Fruit fly (Drosophila melanogaster) whole organism, embryonic: ENCODE results near the gene CG10801.
A peak's percentile ranks its signal among the peaks of the same experiment; 100 is the strongest.

Experiments used
- CG10462 ChIP-seq: fragments of 200-800 bp; sonication (Bioruptor generic); optimal IDR thresholded peaks from 2 replicates; lab custom pipeline; 2016; ENCODE audit warnings: missing biosample characterization, missing genetic modification characterization
- CG10654 ChIP-seq: fragments of 200-800 bp; sonication (Bioruptor generic); optimal IDR thresholded peaks from 2 replicates; lab custom pipeline; 2016; ENCODE audit warnings: missing biosample characterization, missing genetic modification characterization
- CG11247 ChIP-seq: fragments of 200-800 bp; sonication (Bioruptor generic); IDR thresholded peaks from 2 replicates; pipeline ENCODE4 v1.3.6; 2022; ENCODE audit warnings: missing biosample characterization, missing genetic modification characterization
- CG11504 ChIP-seq: fragments of 200-800 bp; sonication (Bioruptor generic); optimal IDR thresholded peaks from 3 replicates; lab custom pipeline; 2019; ENCODE audit warnings: missing biosample characterization, mild to moderate bottlenecking, missing genetic modification characterization, moderate library complexity
- CG11560 ChIP-seq: fragments of 200-800 bp; sonication (Bioruptor generic); IDR thresholded peaks from 3 replicates; pipeline ENCODE4 v1.3.6; 2022; ENCODE audit warnings: missing biosample characterization, missing genetic modification characterization
- CG12942 ChIP-seq: fragments of 200-800 bp; sonication (Bioruptor generic); optimal IDR thresholded peaks from 3 replicates; lab custom pipeline; 2016; ENCODE audit warnings: missing biosample characterization, missing genetic modification characterization
- CG15696 ChIP-seq: fragments of 200-800 bp; sonication (Bioruptor generic); optimal IDR thresholded peaks from 2 replicates; lab custom pipeline; 2019; ENCODE audit warnings: missing biosample characterization, mild to moderate bottlenecking, missing genetic modification characterization, moderate library complexity
- CG1603 ChIP-seq: fragments of 200-800 bp; sonication (Bioruptor generic); optimal IDR thresholded peaks from 2 replicates; lab custom pipeline; 2019; ENCODE audit warnings: missing biosample characterization, mild to moderate bottlenecking, missing genetic modification characterization, moderate library complexity
- CG18599 ChIP-seq: fragments of 200-800 bp; sonication (Bioruptor generic); optimal IDR thresholded peaks from 3 replicates; lab custom pipeline; 2017; ENCODE audit warnings: missing biosample characterization, missing genetic modification characterization, mild to moderate bottlenecking, moderate library complexity, missing genetic modification reagents
- CG2116 ChIP-seq: fragments of 200-800 bp; sonication (Bioruptor generic); optimal IDR thresholded peaks from 3 replicates; lab custom pipeline; 2018; ENCODE audit warnings: missing biosample characterization, mild to moderate bottlenecking, missing genetic modification characterization
- CG30403 ChIP-seq: fragments of 200-800 bp; sonication (Bioruptor generic); optimal IDR thresholded peaks from 3 replicates; lab custom pipeline; 2016; ENCODE audit warnings: missing biosample characterization, missing genetic modification characterization
- CG4424 ChIP-seq: fragments of 200-800 bp; sonication (Bioruptor generic); optimal IDR thresholded peaks from 3 replicates; lab custom pipeline; 2016; ENCODE audit warnings: missing biosample characterization, missing genetic modification characterization
- CG4617 ChIP-seq: fragments of 200-800 bp; sonication (Bioruptor generic); optimal IDR thresholded peaks from 3 replicates; lab custom pipeline; 2016; ENCODE audit warnings: missing biosample characterization, missing genetic modification characterization, borderline replicate concordance
- CG6175 ChIP-seq: fragments of 200-800 bp; sonication (Bioruptor generic); IDR thresholded peaks from 3 replicates; pipeline ENCODE4 v1.3.6; 2022; ENCODE audit warnings: missing biosample characterization, missing genetic modification characterization
- CG6254 ChIP-seq: fragments of 200-800 bp; sonication (Bioruptor generic); optimal IDR thresholded peaks from 3 replicates; lab custom pipeline; 2017; ENCODE audit warnings: mild to moderate bottlenecking, missing biosample characterization, missing genetic modification reagents, missing genetic modification characterization
- CG7839 ChIP-seq: fragments of 200-800 bp; sonication (Bioruptor generic); optimal IDR thresholded peaks from 3 replicates; lab custom pipeline; 2018; ENCODE audit warnings: missing biosample characterization, mild to moderate bottlenecking, missing genetic modification characterization, moderate library complexity
- CG8290 ChIP-seq, 3 experiments: fragments of 200-800 bp; sonication (Bioruptor generic); optimal IDR thresholded peaks; 2 replicates each; lab custom pipeline; 2016 to 2019; ENCODE audit warnings: missing biosample characterization in 3 of 3, missing genetic modification characterization in 3 of 3, mild to moderate bottlenecking in 2 of 3, moderate library complexity in 1 of 3
- CG9797 ChIP-seq: fragments of 200-800 bp; sonication (Bioruptor generic); optimal IDR thresholded peaks from 3 replicates; lab custom pipeline; 2018; ENCODE audit warnings: missing biosample characterization, mild to moderate bottlenecking, missing genetic modification characterization
- ERR ChIP-seq: fragments of 200-800 bp; sonication (Bioruptor generic); optimal IDR thresholded peaks from 2 replicates; lab custom pipeline; 2016; ENCODE audit warnings: missing biosample characterization, missing genetic modification characterization
- H2.0 ChIP-seq: fragments of 200-800 bp; sonication (Bioruptor generic); IDR thresholded peaks from 2 replicates; pipeline ENCODE4 v1.3.6; 2022; ENCODE audit warnings: missing biosample characterization, missing genetic modification characterization
- Hand ChIP-seq: fragments of 200-800 bp; sonication (Bioruptor generic); optimal IDR thresholded peaks from 2 replicates; lab custom pipeline; 2017; ENCODE audit warnings: mild to moderate bottlenecking, missing biosample characterization, missing genetic modification reagents, missing genetic modification characterization
- Hmr ChIP-seq: fragments of 200-800 bp; sonication (Bioruptor generic); optimal IDR thresholded peaks from 3 replicates; lab custom pipeline; 2017; ENCODE audit warnings: mild to moderate bottlenecking, missing biosample characterization, missing genetic modification reagents, missing genetic modification characterization
- Hr78 ChIP-seq, 2 experiments: fragments of 200-800 bp in 1 of 2; fragments of >200 bp in 1 of 2; sonication (Bioruptor generic) in 1 of 2; optimal IDR thresholded peaks; 2 replicates each; lab custom pipeline; 2017 to 2019; ENCODE audit warnings: missing biosample characterization in 2 of 2, missing genetic modification characterization in 2 of 2, mild to moderate bottlenecking in 1 of 2, moderate library complexity in 1 of 2
- Jarid2 ChIP-seq: fragments of 200-800 bp; sonication (Bioruptor generic); optimal IDR thresholded peaks from 3 replicates; lab custom pipeline; 2017; ENCODE audit warnings: mild to moderate bottlenecking, missing biosample characterization, missing genetic modification reagents, missing genetic modification characterization
- Max ChIP-seq: fragments of 200-800 bp; sonication (Bioruptor generic); optimal IDR thresholded peaks from 2 replicates; lab custom pipeline; 2016; ENCODE audit warnings: missing biosample characterization, mild to moderate bottlenecking, missing genetic modification characterization
- Optix ChIP-seq: fragments of 200-800 bp; sonication (Bioruptor generic); IDR thresholded peaks from 3 replicates; pipeline ENCODE4 v1.3.6; 2022; ENCODE audit warnings: missing biosample characterization, missing genetic modification characterization
- Poxn ChIP-seq: fragments of 200-800 bp; sonication (Bioruptor generic); IDR thresholded peaks from 2 replicates; pipeline ENCODE4 v1.3.6; 2022; ENCODE audit warnings: missing biosample characterization, missing genetic modification characterization
- Six4 ChIP-seq: fragments of 200-800 bp; sonication (Bioruptor generic); optimal IDR thresholded peaks from 2 replicates; lab custom pipeline; 2016; ENCODE audit warnings: missing biosample characterization, missing genetic modification characterization
- Vsx1 ChIP-seq: fragments of 200-800 bp; sonication (Bioruptor generic); optimal IDR thresholded peaks from 2 replicates; lab custom pipeline; 2017; ENCODE audit warnings: missing biosample characterization, mild to moderate bottlenecking, missing genetic modification characterization, missing genetic modification reagents
- bbx ChIP-seq: fragments of 200-800 bp; sonication (Bioruptor generic); IDR thresholded peaks from 2 replicates; pipeline ENCODE4 v1.3.6; 2022; ENCODE audit warnings: missing biosample characterization, missing genetic modification characterization; ENCODE audit not compliant: partially characterized antibody
- chinmo ChIP-seq: fragments of 200-800 bp; sonication (Bioruptor generic); IDR thresholded peaks from 4 replicates; pipeline ENCODE4 v1.3.6; 2022; ENCODE audit warnings: missing biosample characterization, missing genetic modification characterization; ENCODE audit not compliant: partially characterized antibody
- croc ChIP-seq: fragments of 200-800 bp; sonication (Bioruptor generic); conservative IDR thresholded peaks from 3 replicates; pipeline ENCODE4 v1.3.6; 2022; ENCODE audit warnings: missing biosample characterization, missing genetic modification characterization
- da ChIP-seq: fragments of 200-800 bp; sonication (Bioruptor generic); optimal IDR thresholded peaks from 2 replicates; lab custom pipeline; 2016; ENCODE audit warnings: missing biosample characterization, missing genetic modification characterization
- exex ChIP-seq: fragments of 200-800 bp; sonication (Bioruptor generic); optimal IDR thresholded peaks from 4 replicates; lab custom pipeline; 2018; ENCODE audit warnings: missing biosample characterization, mild to moderate bottlenecking, missing genetic modification characterization, moderate library complexity
- fu2 ChIP-seq: fragments of 200-800 bp; sonication (Bioruptor generic); optimal IDR thresholded peaks from 2 replicates; lab custom pipeline; 2016; ENCODE audit warnings: missing biosample characterization, missing genetic modification characterization
- gsb ChIP-seq: fragments of 200-800 bp; sonication (Bioruptor generic); IDR thresholded peaks from 2 replicates; pipeline ENCODE4 v1.3.6; 2022; ENCODE audit warnings: missing biosample characterization, missing genetic modification characterization
- hbn ChIP-seq: fragments of 200-800 bp; sonication (Bioruptor generic); IDR thresholded peaks from 2 replicates; pipeline ENCODE4 v1.3.6; 2022; ENCODE audit warnings: missing biosample characterization, missing genetic modification characterization; ENCODE audit not compliant: partially characterized antibody
- kah ChIP-seq: fragments of 200-800 bp; sonication (Bioruptor generic); optimal IDR thresholded peaks from 2 replicates; lab custom pipeline; 2018; ENCODE audit warnings: missing biosample characterization, mild to moderate bottlenecking, missing genetic modification characterization
- lilli ChIP-seq: fragments of 200-800 bp; sonication (Bioruptor generic); optimal IDR thresholded peaks from 3 replicates; lab custom pipeline; 2016; ENCODE audit warnings: missing biosample characterization, missing genetic modification characterization
- mld ChIP-seq: fragments of 200-800 bp; sonication (Bioruptor generic); IDR thresholded peaks from 3 replicates; pipeline ENCODE4 v1.3.6; 2022; ENCODE audit warnings: missing biosample characterization, missing genetic modification characterization; ENCODE audit not compliant: partially characterized antibody
- pum ChIP-seq: fragments of 200-800 bp; sonication (Bioruptor generic); optimal IDR thresholded peaks from 2 replicates; lab custom pipeline; 2016; ENCODE audit warnings: missing biosample characterization, missing genetic modification characterization
- sc ChIP-seq, 3 experiments: fragments of >200 bp in 2 of 3; fragments of 200-800 bp in 1 of 3; sonication (Bioruptor generic) in 1 of 3; optimal IDR thresholded peaks; 2 replicates in 2 of 3; 3 replicates in 1 of 3; lab custom pipeline; 2017; ENCODE audit warnings: mild to moderate bottlenecking in 1 of 3, missing biosample characterization in 1 of 3, missing genetic modification characterization in 1 of 3, missing genetic modification reagents in 1 of 3
- sd ChIP-seq: fragments of 200-800 bp; sonication (Bioruptor generic); optimal IDR thresholded peaks from 3 replicates; lab custom pipeline; 2018; ENCODE audit warnings: missing biosample characterization, mild to moderate bottlenecking, missing genetic modification characterization, moderate library complexity
- shn ChIP-seq: fragments of 200-800 bp; sonication (Bioruptor generic); optimal IDR thresholded peaks from 3 replicates; lab custom pipeline; 2016; ENCODE audit warnings: missing biosample characterization, missing genetic modification characterization
- stwl ChIP-seq: fragments of 200-800 bp; sonication (Bioruptor generic); optimal IDR thresholded peaks from 3 replicates; lab custom pipeline; 2018; ENCODE audit warnings: missing biosample characterization, mild to moderate bottlenecking, missing genetic modification characterization, moderate library complexity
- trh ChIP-seq: fragments of 200-800 bp; sonication (Bioruptor generic); optimal IDR thresholded peaks from 2 replicates; lab custom pipeline; 2016; ENCODE audit warnings: missing biosample characterization, missing genetic modification characterization
- z ChIP-seq: fragments of 200-800 bp; sonication (Bioruptor generic); IDR thresholded peaks from 3 replicates; pipeline ENCODE4 v1.3.6; 2022; ENCODE audit warnings: missing biosample characterization, missing genetic modification characterization

CG10801 gene

dm6 chrX:3414003-3414767 lies 46.2 kb upstream of the CG10801 start (continued):
- peak; percentile 4 for TF ChIP-seq shn (GFP tag; lab: Kevin White, UChicago)
- peak; percentile 64 for TF ChIP-seq CG7839 (tag; lab: Kevin White, UChicago)
- TF ChIP-seq Max (GFP tag; lab: Kevin White, UChicago), result peak; percentile 17
- TF ChIP-seq CG11560, result no peak; the same call in 2 of the 3 replicates
- TF ChIP-seq CG18599, result peak; percentile 84
- peak; percentile 29 for TF ChIP-seq exex (tag; lab: Kevin White, UChicago)
- peak; percentile 48 for TF ChIP-seq Six4 (GFP tag; lab: Kevin White, UChicago)
- no peak for TF ChIP-seq CG8290 (GFP tag; optimal IDR thresholded peaks at IDR 0.05; lab: Kevin White, UChicago)
- TF ChIP-seq CG8290 (tag; optimal IDR thresholded peaks at IDR 0.05; lab: Kevin White, UChicago), result peak in 1 of 2 experiments; percentile 0
- TF ChIP-seq trh, result no peak
- TF ChIP-seq CG6175, result no peak
- peak; percentile 40 for TF ChIP-seq CG6254
- TF ChIP-seq CG12942 (GFP tag; lab: Kevin White, UChicago), result no peak
- no peak for TF ChIP-seq mld (GFP tag; lab: Robert Waterston, UW)
- no peak for TF ChIP-seq z (GFP tag; lab: Robert Waterston, UW)
- peak; percentile 83 for TF ChIP-seq CG11504
- TF ChIP-seq CG1603 (tag; lab: Kevin White, UChicago), result no peak
- no peak for TF ChIP-seq da (GFP tag; lab: Kevin White, UChicago)
- peak; percentile 5 for TF ChIP-seq CG15696 (tag; lab: Kevin White, UChicago)
- TF ChIP-seq hbn (GFP tag; lab: Robert Waterston, UW), result no peak
- no peak for TF ChIP-seq ERR (GFP tag; lab: Kevin White, UChicago)
- 0 out of 4 replicates have a peak, but pooled peaks have one; percentile 40 for TF ChIP-seq chinmo (GFP tag; lab: Robert Waterston, UW)
- no peak for TF ChIP-seq Hr78 (GFP tag; optimal IDR thresholded peaks at IDR 0.05; lab: Kevin White, UChicago)
- TF ChIP-seq croc, result peak; percentile 25; the same call in 1 of the 3 replicates
- TF ChIP-seq CG4617 (GFP tag; lab: Kevin White, UChicago), result no peak
- TF ChIP-seq pum (GFP tag; lab: Kevin White, UChicago), result peak; percentile 34
- TF ChIP-seq CG10654 (GFP tag; lab: Kevin White, UChicago), result peak; percentile 25
- no peak for TF ChIP-seq Poxn (GFP tag; lab: Robert Waterston, UW)
- TF ChIP-seq Jarid2 (GFP tag; lab: Kevin White, UChicago), result peak; percentile 1
- peak; percentile 31; the same call in 1 of the 2 replicates for TF ChIP-seq H2.0 (GFP tag; lab: Robert Waterston, UW)
- TF ChIP-seq Optix (GFP tag; lab: Robert Waterston, UW), result no peak
- no peak for TF ChIP-seq fu2 (GFP tag; lab: Kevin White, UChicago)
- TF ChIP-seq CG4424 (GFP tag; lab: Kevin White, UChicago), result peak; percentile 44
- TF ChIP-seq bbx (GFP tag; lab: Robert Waterston, UW), result no peak
- peak; percentile 79 for TF ChIP-seq Hmr (GFP tag; lab: Kevin White, UChicago)
- peak; percentile 56 for TF ChIP-seq Hand
- TF ChIP-seq gsb (GFP tag; lab: Robert Waterston, UW), result peak; percentile 42; the same call in 1 of the 2 replicates
- TF ChIP-seq sc (optimal IDR thresholded peaks at IDR 0.05; lab: Kevin White, UChicago), result no peak
- TF ChIP-seq sc (GFP tag; optimal IDR thresholded peaks at IDR 0.05; lab: Kevin White, UChicago), result peak; percentile 39
- peak; percentile 33 for TF ChIP-seq kah
- TF ChIP-seq lilli (GFP tag; lab: Kevin White, UChicago), result peak; percentile 61
- TF ChIP-seq CG10462 (GFP tag; lab: Kevin White, UChicago), result no peak
- TF ChIP-seq CG2116, result peak; percentile 25
- TF ChIP-seq CG30403 (GFP tag; lab: Kevin White, UChicago), result peak; percentile 71
- TF ChIP-seq CG11247, result 0 out of 2 replicates have a peak, but pooled peaks have one; percentile 27
- TF ChIP-seq stwl (tag; lab: Kevin White, UChicago), result no peak
- TF ChIP-seq CG9797, result no peak
- TF ChIP-seq sd, result peak; percentile 78
- TF ChIP-seq Vsx1, result no peak
